Fruit fly (Drosophila melanogaster) Kc167 (cell line): ENCODE data around the gene ND-ASHI.

Experiments used
- Myc ChIP-seq: fragments of >200 bp; optimal IDR thresholded peaks from 2 replicates; lab custom pipeline; 2017; ENCODE audit warnings: missing external identifiers
- insv ChIP-seq: fragments of >200 bp; optimal IDR thresholded peaks from 3 replicates; lab custom pipeline; 2018; ENCODE audit warnings: missing external identifiers
- ttk ChIP-seq: sonication (Bioruptor generic); optimal IDR thresholded peaks from 2 replicates; lab custom pipeline; 2017; ENCODE audit warnings: missing external identifiers

- TF ChIP-seq insv (lab: Kevin White, UChicago) (no peak), ttk (lab: Kevin White, UChicago) (no peak), Myc (no peak)
Measured at dm6 chrX:6719259-6719658, 40.3 kb upstream of the ND-ASHI start.
